Worm (Caenorhabditis elegans) whole organism, L2 larva: ENCODE data around the gene Y116A8C.29.
"Not testable (repeated sequence)": the region's sequence is repeated elsewhere in the genome, so short reads cannot be mapped to it uniquely, and the experiment has no call there.

Source experiments
- C34F6.9 ChIP-seq: fragments of 150-350 bp; optimal IDR thresholded peaks from 2 replicates; lab custom pipeline; 2014; ENCODE audit warnings: missing biosample characterization, missing genetic modification characterization
- F13H6.1 ChIP-seq: sonication (generic microtip); optimal IDR thresholded peaks from 2 replicates; lab custom pipeline; 2016; ENCODE audit warnings: missing genetic modification characterization, missing compliant biosample characterization
- ZK546.5 ChIP-seq: sonication (generic microtip); optimal IDR thresholded peaks from 2 replicates; lab custom pipeline; 2017; ENCODE audit warnings: missing biosample characterization, missing genetic modification characterization
- alr-1 ChIP-seq: fragments of 150-350 bp; optimal IDR thresholded peaks from 2 replicates; lab custom pipeline; 2014; ENCODE audit warnings: missing biosample characterization, missing genetic modification characterization
- ama-1 ChIP-seq: fragments of 150-350 bp; optimal IDR thresholded peaks from 2 replicates; lab custom pipeline; 2018; ENCODE audit warnings: inconsistent platforms
- ceh-16 ChIP-seq: fragments of 150-350 bp; optimal IDR thresholded peaks from 2 replicates; lab custom pipeline; 2014; ENCODE audit warnings: missing biosample characterization, missing genetic modification characterization
- crh-2 ChIP-seq: sonication (generic microtip); optimal IDR thresholded peaks from 2 replicates; lab custom pipeline; 2017; ENCODE audit warnings: missing biosample characterization, missing genetic modification characterization
- egl-27 ChIP-seq: sonication (generic microtip); optimal IDR thresholded peaks from 3 replicates; lab custom pipeline; 2017; ENCODE audit warnings: missing biosample characterization, missing genetic modification reagents, missing genetic modification characterization
- elt-1 ChIP-seq: fragments of 150-350 bp; optimal IDR thresholded peaks from 2 replicates; lab custom pipeline; 2014; ENCODE audit warnings: missing biosample characterization, missing genetic modification characterization
- fos-1 ChIP-seq: fragments of 150-350 bp; optimal IDR thresholded peaks from 2 replicates; lab custom pipeline; 2014; ENCODE audit warnings: missing biosample characterization, missing genetic modification characterization
- gmeb-1 ChIP-seq: fragments of 150-350 bp; optimal IDR thresholded peaks from 2 replicates; lab custom pipeline; 2014; ENCODE audit warnings: missing biosample characterization, missing genetic modification characterization
- lin-39 ChIP-seq: fragments of 150-350 bp; optimal IDR thresholded peaks from 2 replicates; lab custom pipeline; 2014; ENCODE audit warnings: missing biosample characterization, missing genetic modification reagents, missing genetic modification characterization
- mbf-1 ChIP-seq: sonication (generic microtip); optimal IDR thresholded peaks from 2 replicates; lab custom pipeline; 2017; ENCODE audit warnings: missing biosample characterization, missing genetic modification characterization
- nhr-10 ChIP-seq: sonication (generic microtip); optimal IDR thresholded peaks from 2 replicates; lab custom pipeline; 2017; ENCODE audit warnings: missing biosample characterization, missing genetic modification characterization
- nhr-11 ChIP-seq: fragments of 150-350 bp; optimal IDR thresholded peaks from 2 replicates; lab custom pipeline; 2014; ENCODE audit warnings: missing biosample characterization, missing genetic modification characterization
- nhr-12 ChIP-seq: fragments of 150-350 bp; optimal IDR thresholded peaks from 2 replicates; lab custom pipeline; 2014; ENCODE audit warnings: missing biosample characterization, missing genetic modification characterization
- nhr-25 ChIP-seq: fragments of 150-350 bp; sonication (generic microtip); optimal IDR thresholded peaks from 3 replicates; lab custom pipeline; 2014; ENCODE audit warnings: missing biosample characterization, missing genetic modification characterization
- nhr-6 ChIP-seq: fragments of 150-350 bp; optimal IDR thresholded peaks from 2 replicates; lab custom pipeline; 2014; ENCODE audit warnings: missing biosample characterization, missing genetic modification characterization
- nhr-77 ChIP-seq: fragments of 150-350 bp; optimal IDR thresholded peaks from 2 replicates; lab custom pipeline; 2014; ENCODE audit warnings: missing biosample characterization, missing genetic modification characterization
- peb-1 ChIP-seq: fragments of 150-350 bp; optimal IDR thresholded peaks from 2 replicates; lab custom pipeline; 2014; ENCODE audit warnings: missing biosample characterization, missing genetic modification characterization
- skn-1 ChIP-seq: sonication (generic microtip); optimal IDR thresholded peaks from 2 replicates; lab custom pipeline; 2017; ENCODE audit warnings: missing biosample characterization, missing genetic modification characterization
- sma-3 ChIP-seq: sonication (generic microtip); optimal IDR thresholded peaks from 2 replicates; lab custom pipeline; 2016; ENCODE audit warnings: missing genetic modification reagents, missing genetic modification characterization, missing compliant biosample characterization
- unc-39 ChIP-seq: fragments of 150-350 bp; optimal IDR thresholded peaks from 2 replicates; lab custom pipeline; 2014; ENCODE audit warnings: missing biosample characterization, missing genetic modification characterization
- unc-55 ChIP-seq: fragments of 150-350 bp; sonication (generic microtip); optimal IDR thresholded peaks from 3 replicates; lab custom pipeline; 2014; ENCODE audit warnings: missing biosample characterization, missing genetic modification reagents, missing genetic modification characterization
- zag-1 ChIP-seq: fragments of 150-350 bp; optimal IDR thresholded peaks from 2 replicates; lab custom pipeline; 2014; ENCODE audit warnings: missing biosample characterization, missing genetic modification characterization
- ztf-1 ChIP-seq: fragments of 200-800 bp; sonication (Bioruptor generic); conservative IDR thresholded peaks from 2 replicates; pipeline ENCODE4 v1.3.6; 2022; ENCODE audit warnings: missing genetic modification characterization, missing compliant biosample characterization
- ztf-11 ChIP-seq: sonication (generic microtip); optimal IDR thresholded peaks from 2 replicates; lab custom pipeline; 2017; ENCODE audit warnings: missing biosample characterization, missing genetic modification characterization
- ztf-4 ChIP-seq: fragments of 150-350 bp; optimal IDR thresholded peaks from 2 replicates; lab custom pipeline; 2014; ENCODE audit warnings: missing biosample characterization, missing genetic modification characterization

The Y116A8C.29 gene

DNA sequence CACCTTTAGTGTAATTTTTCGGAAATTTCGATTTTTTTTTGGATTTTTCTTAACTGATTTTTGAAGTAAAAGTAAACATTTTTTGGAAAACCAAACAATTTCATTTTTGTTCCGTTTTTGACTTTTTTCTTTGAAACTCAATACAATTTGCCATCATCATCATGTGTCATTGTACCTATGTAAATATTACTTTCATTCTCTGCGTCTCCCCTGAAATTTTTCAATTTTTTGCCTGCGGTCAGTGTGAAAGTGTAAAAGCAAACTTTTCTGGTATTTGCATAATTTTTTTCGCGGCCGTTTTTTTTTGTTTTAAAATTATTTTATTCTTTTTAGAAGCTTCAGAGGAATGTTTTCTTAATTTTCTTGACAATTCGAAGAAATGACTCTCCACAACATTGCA, at the start of gene Y116A8C.29:
Y116A8C.29 (plus strand) TSS at position 328 of the 400 bp plus-strand sequence.
- TF ChIP-seq nhr-25 (tag; lab: Kevin White, UChicago) (no peak), fos-1 (tag; lab: Kevin White, UChicago) (peak; percentile 14)

ce11 chrIV:17045691-17046090, 48.1 kb upstream of the Y116A8C.29 start, which contains the start of gene clec-195:
Gene clec-195 (minus strand): TSS chrIV:17045791.
- TF ChIP-seq unc-39 (no peak), nhr-77 (no peak), peb-1 (tag; lab: Kevin White, UChicago) (no peak), elt-1 (tag; lab: Kevin White, UChicago) (no peak), ceh-16 (tag; lab: Kevin White, UChicago) (no peak), ztf-1 (GFP tag; lab: Robert Waterston, UW) (no peak), nhr-12 (tag; lab: Kevin White, UChicago) (no peak), nhr-6 (tag; lab: Kevin White, UChicago) (no peak), F13H6.1 (tag; lab: Kevin White, UChicago) (no peak), alr-1 (tag; lab: Kevin White, UChicago) (no peak), crh-2 (no peak), gmeb-1 (tag; lab: Kevin White, UChicago) (no peak), ztf-11 (no peak), skn-1 (tag; lab: Kevin White, UChicago) (no peak), C34F6.9 (tag; lab: Kevin White, UChicago) (no peak), mbf-1 (tag; lab: Kevin White, UChicago) (no peak), ZK546.5 (tag; lab: Kevin White, UChicago) (no peak)
- TF ChIP-seq, all 48 proteins: peak for 0

- TF ChIP-seq ztf-4 (tag; lab: Kevin White, UChicago) (no peak), elt-1 (tag; lab: Kevin White, UChicago) (no peak)
Observed at ce11 chrIV:17048257-17048656, 45.6 kb upstream of the Y116A8C.29 start, which contains the start of gene athp-3. Gene athp-3 (minus strand): TSS chrIV:17048357.

DNA sequence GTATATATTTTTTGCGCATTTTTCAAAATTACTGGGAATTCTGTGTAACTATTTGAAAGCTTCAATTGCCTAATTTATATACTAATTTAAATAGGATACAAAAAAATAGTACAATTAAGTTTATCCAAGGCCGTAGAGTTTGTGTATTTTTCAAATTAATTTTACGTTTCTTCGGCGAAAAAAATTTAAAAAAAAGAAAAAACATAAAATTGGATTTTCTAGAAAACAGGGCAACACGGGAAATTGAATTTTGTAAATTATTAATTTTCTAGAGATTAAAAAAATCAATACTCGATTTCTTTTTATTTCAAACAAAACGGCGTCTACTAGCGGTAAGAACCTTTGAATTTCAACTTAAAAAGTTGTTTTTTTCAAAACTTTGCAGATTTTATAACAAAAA, 40.6 kb upstream of the Y116A8C.29 start, which contains the start of gene Y116A8C.23:
Y116A8C.23 (plus strand) TSS at position 301 of the 400 bp plus-strand sequence.
- TF ChIP-seq sma-3 (no peak), ZK546.5 (tag; lab: Kevin White, UChicago) (no peak)

- TF ChIP-seq nhr-12 (tag; lab: Kevin White, UChicago), result no peak
Observed at ce11 chrIV:17058036-17058435, 35.8 kb upstream of the Y116A8C.29 start, which contains the start of gene Y116A8C.44. Gene Y116A8C.44 (minus strand): TSS chrIV:17058136.

- not testable (repeated sequence) for TF ChIP-seq mbf-1, nhr-10, zag-1 (tag; lab: Kevin White, UChicago)
- TF ChIP-seq, all 48 proteins: peak for 0; not testable (repeated sequence) for 48
Observed at ce11 chrIV:17063700-17064099, 30.1 kb upstream of the Y116A8C.29 start, which contains the start of gene Y116A8C.467. Gene Y116A8C.467 (minus strand): TSS chrIV:17063800.

DNA sequence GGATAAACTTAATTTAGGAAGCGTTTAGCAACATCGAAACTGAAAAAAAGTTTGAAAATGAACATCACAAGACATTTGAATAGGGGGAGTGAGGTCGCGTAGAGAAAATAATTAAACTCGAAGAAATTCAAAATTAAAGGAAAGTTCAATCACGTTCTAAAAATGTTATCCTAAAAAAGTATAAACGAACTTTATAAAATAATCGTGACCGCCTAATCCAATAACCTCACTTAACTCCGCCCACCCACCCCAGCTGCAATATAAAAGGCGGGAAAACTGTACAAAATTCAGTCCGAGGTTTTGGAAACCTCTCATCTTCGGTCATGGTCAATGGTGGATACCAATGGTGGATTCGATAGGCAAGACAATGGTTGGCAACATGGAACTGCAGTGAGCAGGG, 28.9 kb upstream of the Y116A8C.29 start, which contains the start of gene Y116A8C.465:
Y116A8C.465 (plus strand) TSS at position 301 of the 400 bp plus-strand sequence.
- not testable (repeated sequence) for TF ChIP-seq nhr-11 (tag; lab: Kevin White, UChicago); unc-55 (GFP tag; lab: Kevin White, UChicago); lin-39

ce11 chrIV:17070791-17071190, 23.0 kb upstream of the Y116A8C.29 start, which contains the start of gene Y116A8C.24:
Gene Y116A8C.24 (minus strand): TSS chrIV:17070891.
- not testable (repeated sequence) for TF ChIP-seq ama-1 (lab: Kevin White, UChicago); alr-1 (tag; lab: Kevin White, UChicago); egl-27 (tag; lab: Kevin White, UChicago)
